Fruit fly (Drosophila melanogaster) whole organism, embryonic: ENCODE data around the gene CG43638.

Source experiments
- Awh ChIP-seq: fragments of 200-800 bp; sonication (Bioruptor generic); IDR thresholded peaks from 2 replicates; pipeline ENCODE4, ENCODE4 v1.3.6; 2022; ENCODE audit warnings: missing biosample characterization, missing genetic modification characterization
- B-H2 ChIP-seq: fragments of 200-800 bp; sonication (Bioruptor generic); optimal IDR thresholded peaks from 2 replicates; lab custom pipeline; 2018; ENCODE audit warnings: missing biosample characterization, mild to moderate bottlenecking, missing genetic modification characterization
- CG10209 ChIP-seq: fragments of 200-800 bp; sonication (Bioruptor generic); optimal IDR thresholded peaks from 3 replicates; lab custom pipeline; 2017; ENCODE audit warnings: missing biosample characterization, mild to moderate bottlenecking, missing genetic modification characterization, missing genetic modification reagents
- CG11085 ChIP-seq: fragments of 200-800 bp; sonication (Bioruptor generic); IDR thresholded peaks from 2 replicates; pipeline ENCODE4 v1.3.6; 2022; ENCODE audit warnings: missing biosample characterization, missing genetic modification characterization
- CG11398 ChIP-seq: fragments of 200-800 bp; sonication (Bioruptor generic); optimal IDR thresholded peaks from 2 replicates; lab custom pipeline; 2016; ENCODE audit warnings: missing biosample characterization, missing genetic modification characterization
- CG12104 ChIP-seq: fragments of 200-800 bp; sonication (Bioruptor generic); optimal IDR thresholded peaks from 3 replicates; lab custom pipeline; 2016; ENCODE audit warnings: missing biosample characterization, missing genetic modification characterization
- CG12659 ChIP-seq: fragments of 200-800 bp; sonication (Bioruptor generic); optimal IDR thresholded peaks from 3 replicates; lab custom pipeline; 2017; ENCODE audit warnings: mild to moderate bottlenecking, missing biosample characterization, missing genetic modification reagents, missing genetic modification characterization
- CG12769 ChIP-seq: fragments of 200-800 bp; sonication (Bioruptor generic); optimal IDR thresholded peaks from 2 replicates; lab custom pipeline; 2019; ENCODE audit warnings: missing biosample characterization, mild to moderate bottlenecking, missing genetic modification characterization, moderate library complexity
- CG13123 ChIP-seq: fragments of 200-800 bp; sonication (Bioruptor generic); optimal IDR thresholded peaks from 2 replicates; lab custom pipeline; 2016; ENCODE audit warnings: missing biosample characterization, missing genetic modification characterization
- CG13296 ChIP-seq: fragments of 200-800 bp; sonication (Bioruptor generic); optimal IDR thresholded peaks from 3 replicates; lab custom pipeline; 2018; ENCODE audit warnings: missing biosample characterization, mild to moderate bottlenecking, missing genetic modification characterization
- CG14014 ChIP-seq: fragments of 200-800 bp; sonication (Bioruptor generic); IDR thresholded peaks from 2 replicates; pipeline ENCODE4 v1.3.6; 2022; ENCODE audit warnings: missing biosample characterization, missing genetic modification characterization
- CG15011 ChIP-seq: fragments of 200-800 bp; sonication (Bioruptor generic); optimal IDR thresholded peaks from 3 replicates; lab custom pipeline; 2018; ENCODE audit warnings: missing biosample characterization, mild to moderate bottlenecking, missing genetic modification characterization
- CG15269 ChIP-seq: fragments of 200-800 bp; sonication (Bioruptor generic); optimal IDR thresholded peaks from 2 replicates; lab custom pipeline; 2018; ENCODE audit warnings: missing biosample characterization, mild to moderate bottlenecking, missing genetic modification characterization, moderate library complexity
- CG16813 ChIP-seq: fragments of 200-800 bp; sonication (Bioruptor generic); IDR thresholded peaks from 3 replicates; pipeline ENCODE4 v1.3.6; 2022; ENCODE audit warnings: missing biosample characterization, missing genetic modification characterization; ENCODE audit not compliant: partially characterized antibody
- CG18599 ChIP-seq: fragments of 200-800 bp; sonication (Bioruptor generic); optimal IDR thresholded peaks from 3 replicates; lab custom pipeline; 2017; ENCODE audit warnings: missing biosample characterization, missing genetic modification characterization, mild to moderate bottlenecking, moderate library complexity, missing genetic modification reagents
- CG2199 ChIP-seq: fragments of 200-800 bp; sonication (Bioruptor generic); IDR thresholded peaks from 3 replicates; pipeline ENCODE4 v1.3.6; 2022; ENCODE audit warnings: missing biosample characterization, missing genetic modification characterization
- CG2875 ChIP-seq: fragments of 200-800 bp; sonication (Bioruptor generic); optimal IDR thresholded peaks from 2 replicates; lab custom pipeline; 2017; ENCODE audit warnings: missing biosample characterization, mild to moderate bottlenecking, missing genetic modification characterization, missing genetic modification reagents
- CG30431 ChIP-seq: fragments of 200-800 bp; sonication (Bioruptor generic); optimal IDR thresholded peaks from 2 replicates; lab custom pipeline; 2017; ENCODE audit warnings: missing biosample characterization, missing genetic modification characterization
- CG31365 ChIP-seq: fragments of 200-800 bp; sonication (Bioruptor generic); optimal IDR thresholded peaks from 2 replicates; lab custom pipeline; 2018; ENCODE audit warnings: missing biosample characterization, mild to moderate bottlenecking, missing genetic modification characterization
- CG32532 ChIP-seq: fragments of 200-800 bp; sonication (Bioruptor generic); IDR thresholded peaks from 2 replicates; pipeline ENCODE4 v1.3.6; 2022; ENCODE audit warnings: missing biosample characterization, missing genetic modification characterization
- CG33213 ChIP-seq: fragments of 200-800 bp; sonication (Bioruptor generic); optimal IDR thresholded peaks from 3 replicates; lab custom pipeline; 2016; ENCODE audit warnings: missing biosample characterization, missing genetic modification characterization
- CG34376 ChIP-seq: fragments of 200-800 bp; sonication (Bioruptor generic); optimal IDR thresholded peaks from 2 replicates; lab custom pipeline; 2018; ENCODE audit warnings: missing biosample characterization, mild to moderate bottlenecking, missing genetic modification characterization
- CG8290 ChIP-seq, 3 experiments: fragments of 200-800 bp; sonication (Bioruptor generic); optimal IDR thresholded peaks; 2 replicates each; lab custom pipeline; 2016 to 2019; ENCODE audit warnings: missing biosample characterization in 3 of 3, missing genetic modification characterization in 3 of 3, mild to moderate bottlenecking in 2 of 3, moderate library complexity in 1 of 3
- CoRest ChIP-seq: fragments of 200-800 bp; sonication (Bioruptor generic); optimal IDR thresholded peaks from 3 replicates; lab custom pipeline; 2018; ENCODE audit warnings: missing biosample characterization, mild to moderate bottlenecking, missing genetic modification characterization, moderate library complexity
- E2f2 ChIP-seq: fragments of 200-800 bp; sonication (Bioruptor generic); IDR thresholded peaks from 2 replicates; pipeline ENCODE4 v1.3.6; 2022; ENCODE audit warnings: missing biosample characterization, missing genetic modification characterization
- HLH3B ChIP-seq: fragments of 200-800 bp; sonication (Bioruptor generic); IDR thresholded peaks from 2 replicates; pipeline ENCODE4 v1.3.6; 2022; ENCODE audit warnings: missing biosample characterization, missing genetic modification characterization
- Med ChIP-seq: fragments of 200-800 bp; sonication (Bioruptor generic); peaks from one replicate; lab custom pipeline; 2016; ENCODE audit warnings: missing biosample characterization, missing genetic modification characterization, mild to moderate bottlenecking, inconsistent platforms, moderate library complexity
- Neu2 ChIP-seq: fragments of 200-800 bp; sonication (Bioruptor generic); optimal IDR thresholded peaks from 3 replicates; lab custom pipeline; 2016; ENCODE audit warnings: missing biosample characterization, missing genetic modification characterization, borderline replicate concordance
- PHDP ChIP-seq: fragments of 200-800 bp; sonication (Bioruptor generic); optimal IDR thresholded peaks from 3 replicates; lab custom pipeline; 2018; ENCODE audit warnings: missing biosample characterization, mild to moderate bottlenecking, missing genetic modification characterization, moderate library complexity
- Sox100B ChIP-seq: fragments of 200-800 bp; sonication (Bioruptor generic); optimal IDR thresholded peaks from 3 replicates; lab custom pipeline; 2018; ENCODE audit warnings: missing biosample characterization, mild to moderate bottlenecking, missing genetic modification characterization
- ase ChIP-seq: fragments of 200-800 bp; sonication (Bioruptor generic); IDR thresholded peaks from 3 replicates; pipeline ENCODE4 v1.3.6; 2022; ENCODE audit warnings: missing biosample characterization, missing genetic modification characterization
- bsh ChIP-seq, 2 experiments: fragments of 200-800 bp; sonication (Bioruptor generic); optimal IDR thresholded peaks; 2 replicates each; lab custom pipeline; 2017 to 2018; ENCODE audit warnings: mild to moderate bottlenecking in 2 of 2, missing biosample characterization in 2 of 2, missing genetic modification characterization in 2 of 2, moderate library complexity in 1 of 2
- cg ChIP-seq: fragments of 200-800 bp; sonication (Bioruptor generic); optimal IDR thresholded peaks from 3 replicates; lab custom pipeline; 2019; ENCODE audit warnings: missing biosample characterization, mild to moderate bottlenecking, missing genetic modification characterization, moderate library complexity
- cwo ChIP-seq: fragments of 200-800 bp; sonication (Bioruptor generic); optimal IDR thresholded peaks from 3 replicates; lab custom pipeline; 2017; ENCODE audit warnings: missing biosample characterization, missing genetic modification characterization, mild to moderate bottlenecking, moderate library complexity, missing genetic modification reagents
- dmrt99B ChIP-seq: fragments of 200-800 bp; sonication (Bioruptor generic); optimal IDR thresholded peaks from 2 replicates; lab custom pipeline; 2018; ENCODE audit warnings: missing biosample characterization, mild to moderate bottlenecking, missing genetic modification characterization, moderate library complexity
- exex ChIP-seq: fragments of 200-800 bp; sonication (Bioruptor generic); optimal IDR thresholded peaks from 4 replicates; lab custom pipeline; 2018; ENCODE audit warnings: missing biosample characterization, mild to moderate bottlenecking, missing genetic modification characterization, moderate library complexity
- grau ChIP-seq: fragments of 200-800 bp; optimal IDR thresholded peaks from 3 replicates; lab custom pipeline; 2019; ENCODE audit warnings: missing biosample characterization, mild to moderate bottlenecking, missing genetic modification characterization, moderate library complexity
- klu ChIP-seq: fragments of 200-800 bp; sonication (Bioruptor generic); IDR thresholded peaks from 2 replicates; pipeline ENCODE4 v1.3.6; 2022; ENCODE audit warnings: missing biosample characterization, missing genetic modification characterization
- nau ChIP-seq: fragments of 200-800 bp; sonication (Bioruptor generic); optimal IDR thresholded peaks from 3 replicates; lab custom pipeline; 2017; ENCODE audit warnings: missing biosample characterization, mild to moderate bottlenecking, missing genetic modification characterization, missing genetic modification reagents
- nerfin-1 ChIP-seq: fragments of 200-800 bp; sonication (Bioruptor generic); optimal IDR thresholded peaks from 3 replicates; lab custom pipeline; 2019; ENCODE audit warnings: missing biosample characterization, mild to moderate bottlenecking, missing genetic modification characterization, moderate library complexity
- odd ChIP-seq: fragments of 200-800 bp; sonication (Bioruptor generic); optimal IDR thresholded peaks from 2 replicates; lab custom pipeline; 2017; ENCODE audit warnings: missing biosample characterization, mild to moderate bottlenecking, missing genetic modification characterization
- pan ChIP-seq, 4 experiments: fragments of >200 bp in 3 of 4; fragments of 200-800 bp in 1 of 4; sonication (Bioruptor generic) in 1 of 4; optimal IDR thresholded peaks in 3 of 4; IDR thresholded peaks in 1 of 4; 2 replicates each; pipeline versions ENCODE4 v1.3.6 to Lab custom; 2017 to 2022; ENCODE audit warnings: missing biosample characterization in 2 of 4, missing genetic modification characterization in 2 of 4, mixed read lengths in 1 of 4
- sob ChIP-seq: fragments of 200-800 bp; sonication (Bioruptor generic); IDR thresholded peaks from 2 replicates; pipeline ENCODE4 v1.3.6; 2022; ENCODE audit warnings: missing biosample characterization, missing genetic modification characterization
- sug ChIP-seq: fragments of 200-800 bp; optimal IDR thresholded peaks from 2 replicates; lab custom pipeline; 2019; ENCODE audit warnings: missing biosample characterization, mild to moderate bottlenecking, missing genetic modification characterization, moderate library complexity
- tna ChIP-seq: fragments of 200-800 bp; sonication (Bioruptor generic); IDR thresholded peaks from 2 replicates; pipeline ENCODE4 v1.3.6; 2022; ENCODE audit warnings: missing biosample characterization, missing genetic modification characterization; ENCODE audit not compliant: partially characterized antibody
- unc-4 ChIP-seq: fragments of 200-800 bp; sonication (Bioruptor generic); IDR thresholded peaks from 2 replicates; pipeline ENCODE4 v1.3.6; 2022; ENCODE audit warnings: missing biosample characterization, missing genetic modification characterization; ENCODE audit not compliant: partially characterized antibody
- vvl ChIP-seq: fragments of 200-800 bp; sonication (Bioruptor generic); IDR thresholded peaks from 2 replicates; pipeline ENCODE4 v1.3.6; 2022; ENCODE audit warnings: missing biosample characterization, missing genetic modification characterization
- z ChIP-seq: fragments of 200-800 bp; sonication (Bioruptor generic); IDR thresholded peaks from 3 replicates; pipeline ENCODE4 v1.3.6; 2022; ENCODE audit warnings: missing biosample characterization, missing genetic modification characterization

Gene CG43638

dm6 chr3L:12045443-12045842 is 1.1 kb downstream of the CG43638 start:
- TF ChIP-seq bsh (GFP tag; optimal IDR thresholded peaks at IDR 0.05; lab: Kevin White, UChicago) (peak in 1 of 2 experiments; percentile 10), nau (peak; percentile 58), CG10209 (GFP tag; lab: Kevin White, UChicago) (peak; percentile 11), PHDP (tag; lab: Kevin White, UChicago) (peak; percentile 32), exex (tag; lab: Kevin White, UChicago) (peak; percentile 7), CG32532 (GFP tag; lab: Robert Waterston, UW) (0 out of 2 replicates have a peak, but pooled peaks have one; percentile 14), CG18599 (peak; percentile 31), z (no peak), HLH3B (GFP tag; lab: Robert Waterston, UW) (peak; percentile 24; the same call in 1 of the 2 replicates), unc-4 (GFP tag; lab: Robert Waterston, UW) (no peak), CG14014 (GFP tag; lab: Robert Waterston, UW) (peak; percentile 64; the same call in 1 of the 2 replicates), sob (GFP tag; lab: Robert Waterston, UW) (peak; percentile 68; the same call in 1 of the 2 replicates), CG2199 (peak; percentile 49; the same call in 1 of the 3 replicates), cg (GFP tag; lab: Kevin White, UChicago) (peak; percentile 5), CG11085 (GFP tag; lab: Robert Waterston, UW) (no peak), CG31365 (tag; lab: Kevin White, UChicago) (peak; percentile 7), CG30431 (no peak), CG2875 (GFP tag; lab: Kevin White, UChicago) (peak; percentile 3), Med (GFP tag; lab: Kevin White, UChicago) (peak; percentile 67), E2f2 (peak; percentile 33; the same call in 1 of the 2 replicates), CG16813 (GFP tag; lab: Robert Waterston, UW) (no peak), CG8290 (GFP tag; optimal IDR thresholded peaks at IDR 0.05; lab: Kevin White, UChicago) (no peak), CG8290 (tag; optimal IDR thresholded peaks at IDR 0.05; lab: Kevin White, UChicago) (peak in 1 of 2 experiments; percentile 18), Sox100B (GFP tag; lab: Kevin White, UChicago) (peak; percentile 31), B-H2 (GFP tag; lab: Kevin White, UChicago) (peak; percentile 29), Awh (GFP tag; lab: Robert Waterston, UW) (peak; percentile 58), CoRest (tag; lab: Kevin White, UChicago) (peak; percentile 3), sug (peak; percentile 22), CG12104 (peak; percentile 17), CG15269 (tag; lab: Kevin White, UChicago) (peak; percentile 37), cwo (GFP tag; lab: Kevin White, UChicago) (peak; percentile 0), dmrt99B (peak; percentile 25), CG12769 (tag; lab: Kevin White, UChicago) (peak; percentile 31), tna (peak; percentile 7; the same call in 1 of the 2 replicates), CG34376 (GFP tag; lab: Kevin White, UChicago) (no peak), nerfin-1 (tag; lab: Kevin White, UChicago) (no peak), CG12659 (GFP tag; lab: Kevin White, UChicago) (peak; percentile 2), klu (GFP tag; lab: Robert Waterston, UW) (no peak), CG13296 (GFP tag; lab: Kevin White, UChicago) (peak; percentile 65), CG33213 (no peak), Neu2 (no peak), pan (optimal IDR thresholded peaks at IDR 0.05; lab: Kevin White, UChicago) (no peak), pan (GFP tag; optimal IDR thresholded peaks at IDR 0.05 in 1 of 2, IDR thresholded peaks at IDR 0.05 in 1 of 2) (peak in 1 of 2 experiments; percentile 22), ase (GFP tag; lab: Robert Waterston, UW) (no peak), CG13123 (peak; percentile 35), grau (peak; percentile 10), odd (GFP tag; lab: Kevin White, UChicago) (peak; percentile 30), CG15011 (peak; percentile 44), CG11398 (GFP tag; lab: Kevin White, UChicago) (peak; percentile 12), vvl (peak; percentile 31; the same call in 1 of the 2 replicates)
